Fruit fly (Drosophila melanogaster): ENCODE measurements around the gene CG10591.

The CG10591 gene

DNA sequence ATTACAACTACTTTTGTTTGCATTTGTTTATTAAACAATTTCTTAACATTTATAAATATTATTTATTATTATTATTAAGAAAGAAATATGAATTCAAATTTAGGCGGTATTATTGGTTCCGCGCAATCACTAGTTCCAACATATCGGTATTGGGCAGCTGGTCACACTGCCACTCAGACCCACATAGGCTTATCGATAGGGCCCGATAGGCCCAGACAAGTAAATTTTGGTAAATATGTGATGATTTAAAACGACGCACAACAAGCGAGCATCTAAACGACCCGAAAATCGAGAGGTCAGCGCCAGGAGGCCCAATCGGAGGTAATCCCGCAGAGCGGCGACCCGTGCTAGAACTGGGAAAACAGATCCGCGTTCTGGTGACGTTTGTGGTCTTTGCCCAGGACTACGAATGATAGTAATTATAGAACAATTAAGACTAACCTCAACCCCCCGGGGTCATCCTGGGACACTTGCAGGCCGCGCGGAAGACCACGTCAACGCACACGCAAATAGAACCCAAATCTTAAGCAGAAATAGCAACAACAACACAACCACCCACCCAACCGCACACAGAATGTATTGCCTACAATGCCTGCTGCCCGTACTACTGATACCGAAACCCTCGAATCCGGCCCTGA lies 34.3 kb downstream of the CG10591 start, which contains the start of gene bc10 (continued):
- TF ChIP-seq aop (GFP tag; IDR thresholded peaks at IDR 0.05) (no peak), CG9609 (GFP tag; optimal IDR thresholded peaks at IDR 0.05) (no peak), CG2120 (GFP tag; optimal IDR thresholded peaks at IDR 0.05) (no peak), CG13287 (GFP tag; IDR thresholded peaks at IDR 0.05; ENCODE audit: partially characterized antibody) (peak; percentile 92), mam (GFP tag; optimal IDR thresholded peaks at IDR 0.05) (no peak), odd (GFP tag; optimal IDR thresholded peaks at IDR 0.05) (no peak), Hmr (GFP tag; optimal IDR thresholded peaks at IDR 0.05) (no peak), schlank (tag; optimal IDR thresholded peaks at IDR 0.05) (no peak), chm (GFP tag; IDR thresholded peaks at IDR 0.05) (no peak), Usf (GFP tag; optimal IDR thresholded peaks at IDR 0.05) (no peak), E2f2 (GFP tag; IDR thresholded peaks at IDR 0.05) (peak; percentile 97), CG6689 (GFP tag; IDR thresholded peaks at IDR 0.05) (no peak), CG9876 (GFP tag; optimal IDR thresholded peaks at IDR 0.05) (no peak), CG15601 (tag; optimal IDR thresholded peaks at IDR 0.05) (no peak), CG3847 (GFP tag; IDR thresholded peaks at IDR 0.05) (0 out of 2 replicates have a peak, but pooled peaks have one; percentile 26), cwo (GFP tag; optimal IDR thresholded peaks at IDR 0.05) (no peak), Tbp (GFP tag; optimal IDR thresholded peaks at IDR 0.05) (no peak), ham (GFP tag; IDR thresholded peaks at IDR 0.05) (no peak), Nf-YA (GFP tag; IDR thresholded peaks at IDR 0.05) (no peak), bowl (GFP tag; IDR thresholded peaks at IDR 0.05) (no peak), CG7839 (tag; optimal IDR thresholded peaks at IDR 0.05) (no peak), CG8359 (GFP tag; optimal IDR thresholded peaks at IDR 0.05; ENCODE audit: borderline replicate concordance) (no peak), so (GFP tag; IDR thresholded peaks at IDR 0.05) (no peak), Max (GFP tag; optimal IDR thresholded peaks at IDR 0.05) (no peak), seq (GFP tag; IDR thresholded peaks at IDR 0.05) (no peak), CG6254 (GFP tag; optimal IDR thresholded peaks at IDR 0.05) (no peak), CG14050 (GFP tag; IDR thresholded peaks at IDR 0.05) (no peak), abd-A (tag; optimal IDR thresholded peaks at IDR 0.05) (no peak), CG13424 (tag; optimal IDR thresholded peaks at IDR 0.05) (no peak), CG17802 (tag; optimal IDR thresholded peaks at IDR 0.05) (no peak), twi (tag; optimal IDR thresholded peaks at IDR 0.05) (no peak), CG17568 (GFP tag; optimal IDR thresholded peaks at IDR 0.05) (no peak), grn (GFP tag; optimal IDR thresholded peaks at IDR 0.05) (no peak), CG30403 (GFP tag; optimal IDR thresholded peaks at IDR 0.05) (no peak), E2f1 (GFP tag; IDR thresholded peaks at IDR 0.05) (no peak), CG3407 (GFP tag; optimal IDR thresholded peaks at IDR 0.05) (no peak), B-H1 (GFP tag; IDR thresholded peaks at IDR 0.05) (no peak), sens-2 (GFP tag; IDR thresholded peaks at IDR 0.05) (no peak), Sry-β (GFP tag; optimal IDR thresholded peaks at IDR 0.05) (no peak), CG6765 (GFP tag; optimal IDR thresholded peaks at IDR 0.05) (no peak), Trl (optimal IDR thresholded peaks at IDR 0.05) (no peak), Trl (GFP tag; optimal IDR thresholded peaks at IDR 0.05) (no peak), corto (GFP tag; optimal IDR thresholded peaks at IDR 0.05) (no peak), hbn (GFP tag; IDR thresholded peaks at IDR 0.05; ENCODE audit: partially characterized antibody) (peak; percentile 78), CG6854 (GFP tag; optimal IDR thresholded peaks at IDR 0.05) (no peak), CG10565 (GFP tag; optimal IDR thresholded peaks at IDR 0.05) (no peak), tap (tag; optimal IDR thresholded peaks at IDR 0.05) (no peak), gsb (GFP tag; IDR thresholded peaks at IDR 0.05) (no peak), slbo (GFP tag; IDR thresholded peaks at IDR 0.05) (no peak), Oaz (GFP tag; IDR thresholded peaks at IDR 0.05) (no peak), CG15696 (tag; optimal IDR thresholded peaks at IDR 0.05) (no peak)
